Fruit fly (Drosophila melanogaster): ENCODE data around the gene hiro.
A peak's percentile ranks its signal among the peaks of the same experiment; 100 is the strongest.

dm6 chr3L:724518-725341 is 37.0 kb upstream of the hiro start:
- peak; percentile 95 for TF ChIP-seq fd96Ca (GFP tag; IDR thresholded peaks at IDR 0.05)
- peak; percentile 84 for TF ChIP-seq CG8301 (tag; optimal IDR thresholded peaks at IDR 0.05)
- TF ChIP-seq EcR (GFP tag; optimal IDR thresholded peaks at IDR 0.05) = peak; percentile 64
- TF ChIP-seq CG34367 (tag; optimal IDR thresholded peaks at IDR 0.05) = peak; percentile 91
- peak; percentile 90 for TF ChIP-seq rn (GFP tag; IDR thresholded peaks at IDR 0.05)
- peak; percentile 89 for TF ChIP-seq CG14655 (GFP tag; optimal IDR thresholded peaks at IDR 0.05)
- peak; percentile 78 for TF ChIP-seq CG13204 (GFP tag; optimal IDR thresholded peaks at IDR 0.05)

Measured in whole organism, pupa.